Fruit fly (Drosophila melanogaster): ENCODE data around the gene CG9674.

The CG9674 gene

DNA sequence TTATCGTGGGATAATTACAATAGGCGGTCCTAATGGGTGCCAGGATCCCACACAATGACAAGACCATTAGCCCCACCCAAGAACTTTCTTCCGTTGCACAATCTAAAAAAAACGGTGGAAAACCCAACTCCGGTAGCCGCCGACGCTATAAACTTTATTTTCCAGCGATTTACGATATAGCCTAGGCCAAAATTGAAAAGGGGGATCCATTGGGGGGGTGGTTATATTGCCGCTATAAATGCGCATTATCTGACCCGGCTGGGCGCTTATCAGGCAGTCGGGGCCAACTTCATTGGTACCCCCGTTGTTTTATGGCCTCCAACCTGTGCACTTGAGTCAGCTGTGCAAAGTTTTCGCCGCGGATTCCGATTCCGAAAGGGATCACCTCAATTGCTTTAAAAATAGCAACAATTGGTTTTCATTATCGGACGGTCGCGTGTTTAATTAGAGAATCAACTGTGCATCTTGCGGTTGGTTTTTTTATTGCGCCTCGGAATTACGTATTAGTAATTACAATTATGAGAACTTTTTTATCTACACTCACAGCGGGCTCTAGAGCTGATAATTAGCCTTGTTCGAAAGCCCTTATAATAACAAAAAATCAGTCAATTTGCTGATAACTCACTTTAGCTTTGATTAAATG lies 3.7 kb downstream of the CG9674 start:
- TF ChIP-seq EcR (GFP tag; optimal IDR thresholded peaks at IDR 0.05) (peak; percentile 29), fd96Ca (GFP tag; IDR thresholded peaks at IDR 0.05) (peak; percentile 57; the same call in 1 of the 3 replicates), Ets98B (GFP tag; IDR thresholded peaks at IDR 0.05) (no peak), CG34367 (tag; optimal IDR thresholded peaks at IDR 0.05) (no peak), CG4496 (GFP tag; IDR thresholded peaks at IDR 0.05) (peak; percentile 59; the same call in 2 of the 3 replicates)

DNA sequence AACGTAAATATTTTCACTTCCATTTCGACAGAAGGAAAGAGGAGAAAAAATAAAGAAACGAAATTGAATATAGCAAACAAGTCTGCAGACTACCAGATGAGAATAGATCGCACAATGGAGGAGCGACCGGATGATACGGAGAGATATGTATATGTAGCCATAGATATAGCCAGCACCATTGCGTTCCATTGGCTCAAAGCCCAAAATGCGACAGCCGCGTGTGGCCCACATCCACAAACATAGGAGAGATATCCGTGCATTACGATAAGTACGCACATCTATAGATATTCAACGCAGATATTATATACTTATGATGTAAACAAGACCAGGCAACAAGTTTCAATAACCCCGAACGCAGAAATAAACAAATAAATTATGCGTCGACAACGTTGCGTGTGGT lies 4.3 kb downstream of the CG9674 start:
- TF ChIP-seq CG8301 (tag; optimal IDR thresholded peaks at IDR 0.05) (no peak), CG15710 (tag; optimal IDR thresholded peaks at IDR 0.05) (no peak), EcR (GFP tag; optimal IDR thresholded peaks at IDR 0.05) (peak; percentile 67), CG4496 (GFP tag; IDR thresholded peaks at IDR 0.05) (no peak), Pif1B (GFP tag; optimal IDR thresholded peaks at IDR 0.05) (no peak), gl (tag; optimal IDR thresholded peaks at IDR 0.05) (peak; percentile 38), CG14655 (GFP tag; optimal IDR thresholded peaks at IDR 0.05) (peak; percentile 22), CG17806 (tag; optimal IDR thresholded peaks at IDR 0.05) (peak; percentile 0), CG34367 (tag; optimal IDR thresholded peaks at IDR 0.05) (no peak), CG32121 (GFP tag; IDR thresholded peaks at IDR 0.05) (no peak), Ets98B (GFP tag; IDR thresholded peaks at IDR 0.05) (no peak), rn (GFP tag; IDR thresholded peaks at IDR 0.05) (no peak), CG10348 (GFP tag; IDR thresholded peaks at IDR 0.05) (no peak), CG8159 (tag; optimal IDR thresholded peaks at IDR 0.05) (no peak), CG12605 (GFP tag; IDR thresholded peaks at IDR 0.05) (no peak), CG13204 (GFP tag; optimal IDR thresholded peaks at IDR 0.05) (no peak)

DNA sequence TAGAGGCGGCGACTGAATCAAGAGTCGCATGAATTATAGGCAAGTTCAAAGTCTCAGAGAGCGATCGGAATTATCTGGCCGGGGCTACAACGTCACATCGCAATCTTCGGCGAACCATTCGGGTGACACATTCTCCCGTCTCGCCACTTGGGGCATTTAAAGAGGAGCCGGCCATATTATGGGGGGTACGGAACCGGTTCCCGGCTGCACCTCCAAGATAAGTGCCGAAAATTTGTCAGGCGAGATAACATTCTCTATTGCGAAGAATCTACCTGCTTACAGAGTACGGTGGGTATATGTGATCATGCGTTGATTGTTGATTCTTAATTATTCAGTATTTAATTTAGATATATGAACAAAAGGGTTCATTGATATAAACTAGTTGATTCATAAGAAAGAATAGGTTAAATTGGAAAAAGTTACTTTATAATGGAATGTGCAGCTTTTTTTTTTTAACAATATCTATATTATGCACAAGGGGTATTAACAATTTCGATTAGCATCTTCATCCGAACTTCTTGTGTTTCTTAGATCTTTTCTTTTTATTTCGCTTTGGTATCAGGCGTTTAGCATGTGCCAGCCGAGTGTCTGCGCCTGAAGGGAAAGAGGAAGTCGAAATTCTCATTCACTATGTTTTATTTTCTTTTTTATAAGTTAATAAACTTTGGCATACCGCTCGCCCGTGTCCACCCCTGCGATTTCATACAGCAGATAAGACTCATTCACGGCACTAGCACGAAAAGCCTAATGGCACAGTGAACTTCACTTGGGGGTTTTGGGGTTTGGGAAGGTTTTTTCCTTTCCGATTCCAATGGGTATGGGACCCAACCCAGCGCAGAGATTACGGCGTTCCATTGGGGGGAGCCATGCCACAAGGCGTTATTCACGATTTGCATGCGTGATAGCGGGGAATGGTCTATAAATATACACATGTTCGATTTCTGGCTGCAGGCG lies 5.8 kb downstream of the CG9674 start:
- peak; percentile 52 for TF ChIP-seq CG14655 (GFP tag; optimal IDR thresholded peaks at IDR 0.05)
- peak; percentile 28 for TF ChIP-seq CG8301 (tag; optimal IDR thresholded peaks at IDR 0.05)
- TF ChIP-seq CG4496 (GFP tag; IDR thresholded peaks at IDR 0.05), result peak; percentile 27; the same call in 1 of the 3 replicates
- TF ChIP-seq CG13204 (GFP tag; optimal IDR thresholded peaks at IDR 0.05), result peak; percentile 6
- peak; percentile 46 for TF ChIP-seq gl (tag; optimal IDR thresholded peaks at IDR 0.05)
- peak; percentile 10 for TF ChIP-seq EcR (GFP tag; optimal IDR thresholded peaks at IDR 0.05)
- no peak for TF ChIP-seq CG10348 (GFP tag; IDR thresholded peaks at IDR 0.05)
- no peak for TF ChIP-seq Pif1A (GFP tag; optimal IDR thresholded peaks at IDR 0.05)
- TF ChIP-seq Pif1B (GFP tag; optimal IDR thresholded peaks at IDR 0.05), result no peak
- peak; percentile 13 for TF ChIP-seq CG34367 (tag; optimal IDR thresholded peaks at IDR 0.05)
- no peak for TF ChIP-seq Ets98B (GFP tag; IDR thresholded peaks at IDR 0.05)
- no peak for TF ChIP-seq fd96Ca (GFP tag; IDR thresholded peaks at IDR 0.05)
- TF ChIP-seq Snoo (tag; optimal IDR thresholded peaks at IDR 0.05), result peak; percentile 1
- TF ChIP-seq CG12605 (GFP tag; IDR thresholded peaks at IDR 0.05), result 0 out of 2 replicates have a peak, but pooled peaks have one; percentile 19
- peak; percentile 51; the same call in 1 of the 2 replicates for TF ChIP-seq CG32121 (GFP tag; IDR thresholded peaks at IDR 0.05)

DNA sequence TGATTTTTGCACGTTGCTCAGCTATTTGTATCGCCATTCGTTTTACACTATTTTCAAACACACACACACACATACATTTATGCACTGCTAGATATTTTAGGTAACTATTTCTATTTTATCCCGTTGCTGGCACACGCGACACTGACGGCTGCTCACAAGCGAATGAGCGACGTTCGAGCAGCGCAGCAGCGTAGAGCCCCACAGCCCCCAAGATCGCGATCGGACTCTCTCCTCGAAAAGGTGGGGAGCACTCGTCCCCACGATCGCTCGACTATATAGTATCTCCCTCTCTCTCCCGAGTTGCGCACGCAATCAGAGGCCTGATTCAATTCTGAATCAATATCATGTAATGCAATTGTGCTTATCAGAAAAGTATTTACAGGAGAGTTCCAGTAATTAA lies 7.5 kb downstream of the CG9674 start:
- TF ChIP-seq Pif1B (GFP tag; optimal IDR thresholded peaks at IDR 0.05) (peak; percentile 59), EcR (GFP tag; optimal IDR thresholded peaks at IDR 0.05) (peak; percentile 27), CG8301 (tag; optimal IDR thresholded peaks at IDR 0.05) (no peak), D1 (tag; optimal IDR thresholded peaks at IDR 0.05) (no peak), CG8159 (tag; optimal IDR thresholded peaks at IDR 0.05) (peak; percentile 9), CG14655 (GFP tag; optimal IDR thresholded peaks at IDR 0.05) (no peak), CG12605 (GFP tag; IDR thresholded peaks at IDR 0.05) (peak; percentile 68), CG4496 (GFP tag; IDR thresholded peaks at IDR 0.05) (peak; percentile 77), CG32121 (GFP tag; IDR thresholded peaks at IDR 0.05) (peak; percentile 75), rn (GFP tag; IDR thresholded peaks at IDR 0.05) (no peak), gl (tag; optimal IDR thresholded peaks at IDR 0.05) (peak; percentile 41), Snoo (tag; optimal IDR thresholded peaks at IDR 0.05) (peak; percentile 23), CG34367 (tag; optimal IDR thresholded peaks at IDR 0.05) (no peak), Ets98B (GFP tag; IDR thresholded peaks at IDR 0.05) (peak; percentile 77), CG15710 (tag; optimal IDR thresholded peaks at IDR 0.05) (no peak), Pif1A (GFP tag; optimal IDR thresholded peaks at IDR 0.05) (peak; percentile 41), fd96Ca (GFP tag; IDR thresholded peaks at IDR 0.05) (0 out of 3 replicates have a peak, but pooled peaks have one; percentile 6), CG17806 (tag; optimal IDR thresholded peaks at IDR 0.05) (no peak), CG9948 (tag; optimal IDR thresholded peaks at IDR 0.05) (no peak), CG13204 (GFP tag; optimal IDR thresholded peaks at IDR 0.05) (peak; percentile 50), CG10348 (GFP tag; IDR thresholded peaks at IDR 0.05) (no peak)

DNA sequence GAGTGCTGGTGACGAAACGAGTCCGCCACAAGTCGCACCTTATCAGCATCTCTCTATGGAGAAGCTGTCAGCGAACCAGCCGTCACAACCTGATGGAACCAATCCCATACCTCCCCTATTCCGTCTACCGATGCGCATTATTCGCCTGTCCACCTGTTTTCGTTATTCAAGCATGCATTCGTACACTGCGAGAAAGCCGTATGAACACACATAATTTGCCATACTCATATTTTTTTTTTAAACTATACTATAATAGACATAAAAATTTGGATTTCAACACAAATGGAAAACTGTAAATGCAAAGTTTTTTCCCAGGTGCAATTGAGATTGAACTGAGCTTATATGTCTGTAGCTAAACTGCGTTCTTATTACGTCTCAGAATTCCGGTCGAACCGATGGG lies 10.9 kb downstream of the CG9674 start:
- TF ChIP-seq CG12605 (GFP tag; IDR thresholded peaks at IDR 0.05) (peak; percentile 37; the same call in 1 of the 2 replicates), CG17806 (tag; optimal IDR thresholded peaks at IDR 0.05) (peak; percentile 71), D1 (tag; optimal IDR thresholded peaks at IDR 0.05) (no peak), EcR (GFP tag; optimal IDR thresholded peaks at IDR 0.05) (peak; percentile 78), Snoo (tag; optimal IDR thresholded peaks at IDR 0.05) (no peak), Pif1A (GFP tag; optimal IDR thresholded peaks at IDR 0.05) (no peak), CG14655 (GFP tag; optimal IDR thresholded peaks at IDR 0.05) (no peak), CG4496 (GFP tag; IDR thresholded peaks at IDR 0.05) (peak; percentile 61; the same call in 1 of the 3 replicates), Ets98B (GFP tag; IDR thresholded peaks at IDR 0.05) (peak; percentile 78), CG15710 (tag; optimal IDR thresholded peaks at IDR 0.05) (peak; percentile 72), CG13204 (GFP tag; optimal IDR thresholded peaks at IDR 0.05) (no peak), CG9948 (tag; optimal IDR thresholded peaks at IDR 0.05) (peak; percentile 54), CG32121 (GFP tag; IDR thresholded peaks at IDR 0.05) (peak; percentile 70), rn (GFP tag; IDR thresholded peaks at IDR 0.05) (no peak), CG10348 (GFP tag; IDR thresholded peaks at IDR 0.05) (no peak), Pif1B (GFP tag; optimal IDR thresholded peaks at IDR 0.05) (no peak), CG8301 (tag; optimal IDR thresholded peaks at IDR 0.05) (no peak), CG8159 (tag; optimal IDR thresholded peaks at IDR 0.05) (peak; percentile 51), fd96Ca (GFP tag; IDR thresholded peaks at IDR 0.05) (peak; percentile 38; the same call in 2 of the 3 replicates), CG34367 (tag; optimal IDR thresholded peaks at IDR 0.05) (peak; percentile 43), gl (tag; optimal IDR thresholded peaks at IDR 0.05) (no peak)
